Worm (Caenorhabditis elegans) whole organism, mixed stage, embryonic: ENCODE data around the gene smu-2.

Experiments
- mep-1 ChIP-seq: fragments of 150-350 bp; optimal IDR thresholded peaks from 2 replicates; lab custom pipeline; 2017; ENCODE audit warnings: missing biosample characterization, missing genetic modification reagents, missing genetic modification characterization, inconsistent platforms
- nhr-237 ChIP-seq: fragments of 150-350 bp; optimal IDR thresholded peaks from 2 replicates; lab custom pipeline; 2014; ENCODE audit warnings: missing biosample characterization, missing genetic modification characterization

- no peak for TF ChIP-seq mep-1
- no peak for TF ChIP-seq nhr-237 (tag; lab: Kevin White, UChicago)
Measured at ce11 chrII:3447906-3448305, 34.3 kb upstream of the smu-2 start, which contains the start of gene C16C8.21.
